Worm (Caenorhabditis elegans) whole organism, late embryonic: ENCODE data around the gene rnp-4.

Source experiments
- C38D4.7 ChIP-seq: fragments of 200-800 bp; sonication (Bioruptor generic); optimal IDR thresholded peaks from 2 replicates; lab custom pipeline; 2018; ENCODE audit warnings: mild to moderate bottlenecking, missing genetic modification characterization, moderate library complexity, missing compliant biosample characterization
- K09A11.1 ChIP-seq: sonication (generic microtip); optimal IDR thresholded peaks from 2 replicates; lab custom pipeline; 2017; ENCODE audit warnings: antibody characterized with exemption, mild to moderate bottlenecking, missing genetic modification characterization, missing compliant biosample characterization; ENCODE audit not compliant: insufficient read depth
- T23F11.4 ChIP-seq: fragments of 200-800 bp; sonication (Bioruptor generic); optimal IDR thresholded peaks from 2 replicates; lab custom pipeline; 2018; ENCODE audit warnings: mild to moderate bottlenecking, missing genetic modification characterization, missing compliant biosample characterization
- Y22D7AL.16 ChIP-seq: sonication (generic microtip); optimal IDR thresholded peaks from 2 replicates; lab custom pipeline; 2016; ENCODE audit warnings: missing genetic modification characterization, missing compliant biosample characterization
- ceh-14 ChIP-seq: sonication (generic microtip); optimal IDR thresholded peaks from 2 replicates; lab custom pipeline; 2016; ENCODE audit warnings: missing genotype, missing genetic modification characterization, missing compliant biosample characterization
- ceh-18 ChIP-seq: sonication (generic microtip); optimal IDR thresholded peaks from 2 replicates; lab custom pipeline; 2016; ENCODE audit warnings: missing genetic modification characterization, missing compliant biosample characterization
- ceh-2 ChIP-seq: sonication (generic microtip); optimal IDR thresholded peaks from 2 replicates; lab custom pipeline; 2016; ENCODE audit warnings: missing genotype, missing genetic modification characterization, missing compliant biosample characterization
- ceh-30 ChIP-seq: fragments of 150-350 bp; optimal IDR thresholded peaks from 2 replicates; lab custom pipeline; 2014; ENCODE audit warnings: missing biosample characterization, missing genetic modification characterization
- ceh-34 ChIP-seq: sonication (generic microtip); optimal IDR thresholded peaks from 2 replicates; lab custom pipeline; 2016; ENCODE audit warnings: mild to moderate bottlenecking, missing genetic modification characterization, missing compliant biosample characterization
- ceh-45 ChIP-seq: fragments of 200-800 bp; sonication (Bioruptor generic); IDR thresholded peaks from 2 replicates; pipeline ENCODE4 v1.3.6; 2022; ENCODE audit warnings: missing genetic modification reagents, missing genetic modification characterization, missing compliant biosample characterization
- ceh-6 ChIP-seq: fragments of 200-800 bp; sonication (Bioruptor generic); optimal IDR thresholded peaks from 2 replicates; lab custom pipeline; 2018; ENCODE audit warnings: mild to moderate bottlenecking, missing genetic modification characterization, missing compliant biosample characterization
- ceh-9 ChIP-seq: sonication (generic microtip); optimal IDR thresholded peaks from 2 replicates; lab custom pipeline; 2016; ENCODE audit warnings: mild to moderate bottlenecking, missing genetic modification characterization, inconsistent platforms, missing compliant biosample characterization
- che-1 ChIP-seq: sonication (generic microtip); optimal IDR thresholded peaks from 2 replicates; lab custom pipeline; 2016; ENCODE audit warnings: mild to moderate bottlenecking, missing genetic modification characterization, missing compliant biosample characterization
- elt-2 ChIP-seq: sonication (generic microtip); optimal IDR thresholded peaks from 2 replicates; lab custom pipeline; 2016; ENCODE audit warnings: missing genetic modification reagents, missing genetic modification characterization, missing compliant biosample characterization
- ets-4 ChIP-seq: sonication (generic microtip); optimal IDR thresholded peaks from 2 replicates; lab custom pipeline; 2016; ENCODE audit warnings: missing genetic modification characterization, missing compliant biosample characterization
- fax-1 ChIP-seq: sonication (generic microtip); optimal IDR thresholded peaks from 2 replicates; lab custom pipeline; 2016; ENCODE audit warnings: missing genotype, missing genetic modification characterization, missing compliant biosample characterization
- fkh-10 ChIP-seq: fragments of 150-350 bp; optimal IDR thresholded peaks from 2 replicates; lab custom pipeline; 2014; ENCODE audit warnings: missing biosample characterization, missing genetic modification reagents, missing genetic modification characterization
- fkh-6 ChIP-seq: sonication (generic microtip); optimal IDR thresholded peaks from 2 replicates; lab custom pipeline; 2016; ENCODE audit warnings: missing genetic modification characterization, missing compliant biosample characterization
- gmeb-2 ChIP-seq: sonication (generic microtip); optimal IDR thresholded peaks from 2 replicates; lab custom pipeline; 2016; ENCODE audit warnings: missing genetic modification characterization, inconsistent platforms, missing compliant biosample characterization
- hlh-15 ChIP-seq: sonication (generic microtip); optimal IDR thresholded peaks from 2 replicates; lab custom pipeline; 2016; ENCODE audit warnings: missing genetic modification characterization, missing compliant biosample characterization
- hlh-30 ChIP-seq: sonication (generic microtip); optimal IDR thresholded peaks from 2 replicates; lab custom pipeline; 2017; ENCODE audit warnings: antibody characterized with exemption, missing genetic modification characterization, missing compliant biosample characterization; ENCODE audit not compliant: insufficient read depth
- hlh-6 ChIP-seq: sonication (generic microtip); optimal IDR thresholded peaks from 2 replicates; lab custom pipeline; 2016; ENCODE audit warnings: missing genotype, missing genetic modification characterization, missing compliant biosample characterization
- hlh-8 ChIP-seq: sonication (generic microtip); optimal IDR thresholded peaks from 2 replicates; lab custom pipeline; 2016; ENCODE audit warnings: missing genotype, missing genetic modification characterization, missing compliant biosample characterization
- lin-11 ChIP-seq: fragments of 200-800 bp; sonication (Bioruptor generic); optimal IDR thresholded peaks from 2 replicates; lab custom pipeline; 2018; ENCODE audit warnings: mild to moderate bottlenecking, missing genetic modification characterization, missing compliant biosample characterization
- nfya-1 ChIP-seq: sonication (generic microtip); optimal IDR thresholded peaks from 2 replicates; lab custom pipeline; 2017; ENCODE audit warnings: missing genetic modification characterization, mild to moderate bottlenecking, missing compliant biosample characterization, antibody characterized with exemption, moderate library complexity
- nhr-232 ChIP-seq: sonication (generic microtip); optimal IDR thresholded peaks from 2 replicates; lab custom pipeline; 2016; ENCODE audit warnings: missing genetic modification characterization, missing compliant biosample characterization
- odd-2 ChIP-seq: sonication (generic microtip); optimal IDR thresholded peaks from 2 replicates; lab custom pipeline; 2017; ENCODE audit warnings: antibody characterized with exemption, mild to moderate bottlenecking, missing genetic modification characterization, missing compliant biosample characterization
- pag-3 ChIP-seq: sonication (generic microtip); optimal IDR thresholded peaks from 2 replicates; lab custom pipeline; 2016; ENCODE audit warnings: missing compliant biosample characterization, missing genetic modification characterization, borderline replicate concordance
- pat-9 ChIP-seq: fragments of 200-800 bp; sonication (Bioruptor generic); optimal IDR thresholded peaks from 2 replicates; lab custom pipeline; 2018; ENCODE audit warnings: mild to moderate bottlenecking, missing genetic modification characterization, moderate library complexity, missing compliant biosample characterization
- pha-2 ChIP-seq: sonication (generic microtip); optimal IDR thresholded peaks from 2 replicates; lab custom pipeline; 2017; ENCODE audit warnings: mild to moderate bottlenecking, missing genetic modification characterization, missing compliant biosample characterization
- rnt-1 ChIP-seq: sonication (generic microtip); optimal IDR thresholded peaks from 2 replicates; lab custom pipeline; 2016; ENCODE audit warnings: missing genetic modification characterization, missing compliant biosample characterization
- sox-2 ChIP-seq: fragments of 200-800 bp; sonication (Bioruptor generic); IDR thresholded peaks from 2 replicates; pipeline ENCODE4 v1.3.6; 2022; ENCODE audit warnings: missing genetic modification reagents, missing genetic modification characterization, missing compliant biosample characterization
- syd-9 ChIP-seq: sonication (generic microtip); optimal IDR thresholded peaks from 2 replicates; lab custom pipeline; 2016; ENCODE audit warnings: mild to moderate bottlenecking, missing genetic modification characterization, moderate library complexity, missing compliant biosample characterization
- tbx-2 ChIP-seq: sonication (generic microtip); optimal IDR thresholded peaks from 2 replicates; lab custom pipeline; 2016; ENCODE audit warnings: missing genetic modification characterization, missing compliant biosample characterization
- tbx-7 ChIP-seq: sonication (generic microtip); optimal IDR thresholded peaks from 2 replicates; lab custom pipeline; 2016; ENCODE audit warnings: missing genotype, missing genetic modification characterization, missing compliant biosample characterization
- unc-42 ChIP-seq: sonication (generic microtip); optimal IDR thresholded peaks from 2 replicates; lab custom pipeline; 2016; ENCODE audit warnings: missing genotype, missing genetic modification characterization, missing compliant biosample characterization
- unc-55 ChIP-seq: sonication (generic microtip); optimal IDR thresholded peaks from 2 replicates; lab custom pipeline; 2017; ENCODE audit warnings: missing biosample characterization, missing genetic modification reagents, missing genetic modification characterization
- zip-5 ChIP-seq: sonication (generic microtip); optimal IDR thresholded peaks from 2 replicates; lab custom pipeline; 2016; ENCODE audit warnings: missing genetic modification characterization, missing compliant biosample characterization
- ztf-16 ChIP-seq: sonication (generic microtip); optimal IDR thresholded peaks from 2 replicates; lab custom pipeline; 2017; ENCODE audit warnings: missing genetic modification characterization, missing compliant biosample characterization

rnp-4 gene

DNA sequence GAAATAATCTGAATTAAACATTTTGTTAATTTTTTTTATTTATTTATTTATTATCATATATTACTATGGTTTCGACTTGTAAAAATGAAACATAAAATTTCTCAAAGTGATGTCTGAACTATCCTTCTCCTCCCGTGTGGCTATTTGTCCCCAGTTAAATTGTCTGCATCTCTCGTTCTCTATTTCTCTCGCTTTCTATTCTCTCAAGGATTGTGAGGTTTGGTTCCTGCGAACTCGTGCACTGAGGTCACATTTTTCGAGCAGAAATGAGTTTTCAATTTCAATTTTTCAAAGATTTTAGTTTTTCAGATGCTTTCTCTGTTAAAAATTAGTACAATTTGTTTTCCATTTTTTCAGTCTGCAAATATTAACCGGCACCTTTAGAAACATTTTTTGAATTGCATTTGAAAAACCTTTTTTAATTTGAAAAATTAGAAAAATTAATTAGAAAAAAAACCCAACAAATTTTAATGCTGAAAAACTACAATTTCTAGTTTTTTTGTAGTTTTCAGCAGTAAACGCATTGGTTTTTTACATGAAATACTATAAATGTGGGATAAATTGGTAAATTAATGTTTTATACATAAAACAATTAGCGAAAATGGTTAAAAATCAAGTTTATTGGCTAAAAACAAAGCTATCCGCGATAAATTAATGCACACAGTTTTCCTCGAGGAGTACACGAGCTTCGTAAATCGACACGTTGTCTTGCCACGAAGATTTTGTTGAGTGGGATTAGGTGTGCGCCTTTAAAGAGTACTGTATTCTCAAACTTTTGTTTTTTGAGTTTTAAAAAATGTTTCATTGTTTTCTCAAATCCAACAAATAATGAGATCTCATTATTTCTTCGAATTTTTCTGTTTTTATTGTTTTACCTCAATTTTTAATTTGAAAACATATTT, 6.3 kb downstream of the rnp-4 start:
- TF ChIP-seq ceh-30 (tag; lab: Kevin White, UChicago) (no peak), Y22D7AL.16 (tag; lab: Kevin White, UChicago) (no peak), pag-3 (tag; lab: Kevin White, UChicago) (no peak), hlh-30 (tag; lab: Kevin White, UChicago) (no peak), ceh-6 (GFP tag; lab: Kevin White, UChicago) (no peak), unc-55 (GFP tag; lab: Kevin White, UChicago) (no peak), hlh-8 (no peak), ztf-16 (no peak)

DNA sequence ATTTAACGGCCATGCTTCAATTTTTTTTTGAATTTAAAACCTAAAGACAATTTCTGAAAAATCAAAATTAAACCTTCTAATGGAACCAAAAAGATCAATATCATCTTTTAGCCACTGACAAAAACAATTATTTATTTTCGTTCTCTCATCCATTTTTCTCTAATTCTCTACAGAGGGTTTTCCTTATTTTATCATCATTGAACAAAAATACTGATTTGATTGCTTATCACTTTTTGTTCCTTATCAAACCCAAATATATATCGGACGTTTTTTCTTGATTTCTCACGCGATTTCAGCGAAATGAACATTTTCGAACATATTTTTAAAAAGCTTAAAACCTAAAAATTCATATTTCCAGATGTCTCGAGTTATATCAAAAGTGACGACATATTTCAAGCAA, 7.0 kb downstream of the rnp-4 start, which contains the start of gene mpc-1:
Gene mpc-1, plus strand, starts transcription at position 359 of the 400 bp plus-strand sequence.
- TF ChIP-seq elt-2 (tag; lab: Kevin White, UChicago) (peak; percentile 90), nhr-232 (tag; lab: Kevin White, UChicago) (no peak)

DNA sequence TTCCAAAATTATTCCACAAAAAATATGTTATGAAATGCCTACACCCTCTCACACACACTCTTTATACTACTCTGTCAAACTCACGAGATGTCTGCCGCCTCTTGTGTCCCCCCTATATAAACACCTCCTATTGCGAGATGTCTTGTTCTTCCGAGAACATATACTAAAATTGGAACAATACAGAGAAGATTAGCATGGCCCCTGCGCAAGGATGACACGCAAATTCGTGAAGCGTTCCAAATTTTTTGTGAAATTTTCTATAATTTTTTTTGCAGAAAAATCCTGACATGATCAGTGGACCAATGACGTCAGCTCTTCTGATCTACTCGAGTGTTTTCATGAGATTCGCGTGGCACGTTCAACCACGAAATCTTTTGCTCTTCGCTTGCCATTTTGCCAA, 8.0 kb downstream of the rnp-4 start:
- peak; percentile 13 for TF ChIP-seq pat-9 (tag; lab: Kevin White, UChicago)
- TF ChIP-seq ceh-2 (tag; lab: Kevin White, UChicago): peak; percentile 5
- TF ChIP-seq hlh-6 (tag; lab: Kevin White, UChicago): peak; percentile 23
- TF ChIP-seq zip-5 (tag; lab: Kevin White, UChicago): peak; percentile 8
- peak; percentile 22 for TF ChIP-seq K09A11.1 (tag; lab: Kevin White, UChicago)
- TF ChIP-seq ceh-34 (tag; lab: Kevin White, UChicago): peak; percentile 19
- peak; percentile 38 for TF ChIP-seq ceh-6 (GFP tag; lab: Kevin White, UChicago)
- TF ChIP-seq ceh-14 (tag; lab: Kevin White, UChicago): peak; percentile 41
- peak; percentile 30 for TF ChIP-seq syd-9 (tag; lab: Kevin White, UChicago)
- peak; percentile 41 for TF ChIP-seq C38D4.7 (GFP tag; lab: Kevin White, UChicago)
- peak; percentile 20 for TF ChIP-seq Y22D7AL.16 (tag; lab: Kevin White, UChicago)
- TF ChIP-seq nfya-1 (tag; lab: Kevin White, UChicago): peak; percentile 12
- peak; percentile 11 for TF ChIP-seq che-1 (tag; lab: Kevin White, UChicago)
- peak; percentile 9 for TF ChIP-seq nhr-232 (tag; lab: Kevin White, UChicago)
- TF ChIP-seq ceh-18 (tag; lab: Kevin White, UChicago): peak; percentile 11
- TF ChIP-seq fax-1 (tag; lab: Kevin White, UChicago): peak; percentile 20
- TF ChIP-seq lin-11: peak; percentile 12
- peak; percentile 57 for TF ChIP-seq elt-2 (tag; lab: Kevin White, UChicago)
- TF ChIP-seq ceh-45: peak; percentile 66; the same call in 1 of the 2 replicates
- peak; percentile 5 for TF ChIP-seq unc-42 (tag; lab: Kevin White, UChicago)
- peak; percentile 42 for TF ChIP-seq pha-2 (tag; lab: Kevin White, UChicago)
- TF ChIP-seq sox-2 (GFP tag; lab: Robert Waterston, UW): peak; percentile 63
- peak; percentile 19 for TF ChIP-seq fkh-6
- peak; percentile 44 for TF ChIP-seq tbx-2 (tag; lab: Kevin White, UChicago)
- peak; percentile 29 for TF ChIP-seq T23F11.4 (GFP tag; lab: Kevin White, UChicago)
- TF ChIP-seq hlh-15 (tag; lab: Kevin White, UChicago): peak; percentile 7

DNA sequence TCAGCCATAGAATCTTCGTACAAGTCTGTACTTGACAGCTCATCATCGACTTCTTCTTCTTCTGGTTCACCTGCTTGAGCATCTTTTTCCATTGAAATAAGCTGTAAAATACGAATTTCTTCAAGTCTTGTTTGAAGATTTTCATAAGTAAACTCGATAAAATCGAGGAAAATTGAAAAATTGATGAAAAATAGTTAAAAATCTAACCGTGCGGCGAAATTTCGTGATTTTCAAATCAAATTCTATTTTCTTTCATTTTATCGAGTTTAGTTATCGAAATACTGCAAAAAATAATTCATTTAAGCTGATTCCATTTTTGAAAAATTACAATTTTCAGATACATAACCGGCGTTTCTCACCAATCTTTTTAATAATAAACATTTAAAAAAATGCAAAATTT, 9.0 kb downstream of the rnp-4 start, which contains the start of gene R07E5.11:
Gene R07E5.11, minus strand, starts transcription at position 101 of the 400 bp plus-strand sequence.
- TF ChIP-seq ceh-9 (tag; lab: Kevin White, UChicago) (no peak), zip-5 (tag; lab: Kevin White, UChicago) (no peak), tbx-7 (tag; lab: Kevin White, UChicago) (no peak), gmeb-2 (tag; lab: Kevin White, UChicago) (no peak), rnt-1 (tag; lab: Kevin White, UChicago) (no peak), pag-3 (tag; lab: Kevin White, UChicago) (no peak), sox-2 (GFP tag; lab: Robert Waterston, UW) (no peak), ceh-30 (tag; lab: Kevin White, UChicago) (no peak), C38D4.7 (GFP tag; lab: Kevin White, UChicago) (no peak), fkh-10 (GFP tag; lab: Kevin White, UChicago) (no peak), ets-4 (tag; lab: Kevin White, UChicago) (no peak), pat-9 (tag; lab: Kevin White, UChicago) (no peak), nfya-1 (tag; lab: Kevin White, UChicago) (no peak), ztf-16 (no peak), odd-2 (tag; lab: Kevin White, UChicago) (no peak), ceh-2 (tag; lab: Kevin White, UChicago) (no peak)
